Fruit fly (Drosophila melanogaster) whole organism, embryonic: ENCODE measurements around the gene GstD4.

Experiments
- Blimp-1 ChIP-seq: fragments of 200-800 bp; sonication (Bioruptor generic); optimal IDR thresholded peaks from 3 replicates; lab custom pipeline; 2018; ENCODE audit warnings: missing biosample characterization, missing genetic modification characterization, mild to moderate bottlenecking, moderate library complexity, missing genetic modification reagents
- BtbVII ChIP-seq: fragments of 200-800 bp; sonication (Bioruptor generic); optimal IDR thresholded peaks from 3 replicates; lab custom pipeline; 2017; ENCODE audit warnings: missing biosample characterization, mild to moderate bottlenecking, missing genetic modification characterization
- CG10565 ChIP-seq: fragments of 200-800 bp; sonication (Bioruptor generic); optimal IDR thresholded peaks from 3 replicates; lab custom pipeline; 2016; ENCODE audit warnings: missing biosample characterization, mild to moderate bottlenecking, missing genetic modification characterization
- CG12769 ChIP-seq: fragments of 200-800 bp; sonication (Bioruptor generic); optimal IDR thresholded peaks from 2 replicates; lab custom pipeline; 2019; ENCODE audit warnings: missing biosample characterization, mild to moderate bottlenecking, missing genetic modification characterization, moderate library complexity
- CG14050 ChIP-seq: fragments of 200-800 bp; sonication (Bioruptor generic); IDR thresholded peaks from 3 replicates; pipeline ENCODE4 v1.3.6; 2022; ENCODE audit warnings: missing biosample characterization, missing genetic modification characterization
- CG15601 ChIP-seq: fragments of 200-800 bp; sonication (Bioruptor generic); optimal IDR thresholded peaks from 3 replicates; lab custom pipeline; 2019; ENCODE audit warnings: missing biosample characterization, mild to moderate bottlenecking, missing genetic modification characterization, moderate library complexity
- CG16779 ChIP-seq: fragments of 200-800 bp; sonication (Bioruptor generic); IDR thresholded peaks from 2 replicates; pipeline ENCODE4 v1.3.6; 2022; ENCODE audit warnings: missing biosample characterization, missing genetic modification characterization
- CG18262 ChIP-seq: fragments of 200-800 bp; optimal IDR thresholded peaks from 3 replicates; lab custom pipeline; 2019; ENCODE audit warnings: missing biosample characterization, mild to moderate bottlenecking, missing genetic modification characterization, moderate library complexity
- CG2120 ChIP-seq: fragments of 200-800 bp; sonication (Bioruptor generic); optimal IDR thresholded peaks from 3 replicates; lab custom pipeline; 2016; ENCODE audit warnings: missing biosample characterization, missing genetic modification characterization
- CG30020 ChIP-seq: fragments of 200-800 bp; optimal IDR thresholded peaks from 2 replicates; lab custom pipeline; 2019; ENCODE audit warnings: missing biosample characterization, mild to moderate bottlenecking, missing genetic modification characterization, moderate library complexity
- CG30431 ChIP-seq: fragments of 200-800 bp; sonication (Bioruptor generic); optimal IDR thresholded peaks from 2 replicates; lab custom pipeline; 2017; ENCODE audit warnings: missing biosample characterization, missing genetic modification characterization
- CG33213 ChIP-seq: fragments of 200-800 bp; sonication (Bioruptor generic); optimal IDR thresholded peaks from 3 replicates; lab custom pipeline; 2016; ENCODE audit warnings: missing biosample characterization, missing genetic modification characterization
- CG42726 ChIP-seq: fragments of 200-800 bp; sonication (Bioruptor generic); IDR thresholded peaks from 2 replicates; pipeline ENCODE4 v1.3.6; 2022; ENCODE audit warnings: missing biosample characterization, missing genetic modification characterization; ENCODE audit not compliant: partially characterized antibody
- CG43689 ChIP-seq: fragments of 200-800 bp; sonication (Bioruptor generic); IDR thresholded peaks from 2 replicates; pipeline ENCODE4 v1.3.6; 2022; ENCODE audit warnings: missing biosample characterization, missing genetic modification characterization
- CG8924 ChIP-seq: fragments of 200-800 bp; optimal IDR thresholded peaks from 3 replicates; lab custom pipeline; 2019; ENCODE audit warnings: missing biosample characterization, mild to moderate bottlenecking, missing genetic modification characterization, moderate library complexity
- CG9215 ChIP-seq: fragments of 200-800 bp; sonication (Bioruptor generic); IDR thresholded peaks from 2 replicates; pipeline ENCODE4 v1.3.6; 2022; ENCODE audit warnings: missing biosample characterization, missing genetic modification characterization
- CG9817 ChIP-seq: fragments of 200-800 bp; sonication (Bioruptor generic); optimal IDR thresholded peaks from 2 replicates; lab custom pipeline; 2018; ENCODE audit warnings: missing biosample characterization, mild to moderate bottlenecking, missing genetic modification characterization, moderate library complexity
- Ets97D ChIP-seq: fragments of 200-800 bp; sonication (Bioruptor generic); optimal IDR thresholded peaks from 3 replicates; lab custom pipeline; 2016; ENCODE audit warnings: missing biosample characterization, missing genetic modification characterization
- HLH54F ChIP-seq: fragments of 200-800 bp; sonication (Bioruptor generic); optimal IDR thresholded peaks from 3 replicates; lab custom pipeline; 2016; ENCODE audit warnings: missing biosample characterization, missing genetic modification characterization
- Hr39 ChIP-seq: fragments of >200 bp; optimal IDR thresholded peaks from 2 replicates; lab custom pipeline; 2017
- Hr78 ChIP-seq, 2 experiments: fragments of 200-800 bp in 1 of 2; fragments of >200 bp in 1 of 2; sonication (Bioruptor generic) in 1 of 2; optimal IDR thresholded peaks; 2 replicates each; lab custom pipeline; 2017 to 2019; ENCODE audit warnings: missing biosample characterization in 2 of 2, missing genetic modification characterization in 2 of 2, mild to moderate bottlenecking in 1 of 2, moderate library complexity in 1 of 2
- Lhr ChIP-seq: fragments of 200-800 bp; sonication (Bioruptor generic); optimal IDR thresholded peaks from 3 replicates; lab custom pipeline; 2017; ENCODE audit warnings: mild to moderate bottlenecking, missing biosample characterization, missing genetic modification reagents, missing genetic modification characterization
- Lim3 ChIP-seq: fragments of 200-800 bp; sonication (Bioruptor generic); IDR thresholded peaks from 2 replicates; pipeline ENCODE4 v1.3.6; 2022; ENCODE audit warnings: missing biosample characterization, missing genetic modification characterization
- NfI ChIP-seq: fragments of 200-800 bp; sonication (Bioruptor generic); optimal IDR thresholded peaks from 3 replicates; lab custom pipeline; 2018; ENCODE audit warnings: missing biosample characterization, mild to moderate bottlenecking, missing genetic modification characterization, moderate library complexity
- PHDP ChIP-seq: fragments of 200-800 bp; sonication (Bioruptor generic); optimal IDR thresholded peaks from 3 replicates; lab custom pipeline; 2018; ENCODE audit warnings: missing biosample characterization, mild to moderate bottlenecking, missing genetic modification characterization, moderate library complexity
- Side ChIP-seq: fragments of 200-800 bp; sonication (Bioruptor generic); optimal IDR thresholded peaks from 2 replicates; lab custom pipeline; 2016; ENCODE audit warnings: missing biosample characterization, missing genetic modification characterization
- Spps ChIP-seq: fragments of 200-800 bp; sonication (Bioruptor generic); optimal IDR thresholded peaks from 2 replicates; lab custom pipeline; 2018; ENCODE audit warnings: missing biosample characterization, mild to moderate bottlenecking, missing genetic modification characterization
- Sry-δ ChIP-seq: fragments of 200-800 bp; sonication (Bioruptor generic); optimal IDR thresholded peaks from 2 replicates; lab custom pipeline; 2016; ENCODE audit warnings: missing biosample characterization, missing genetic modification characterization
- chm ChIP-seq: fragments of 200-800 bp; sonication (Bioruptor generic); IDR thresholded peaks from 2 replicates; pipeline ENCODE4 v1.3.6; 2022; ENCODE audit warnings: missing biosample characterization, missing genetic modification characterization
- crol ChIP-seq: fragments of 200-800 bp; sonication (Bioruptor generic); IDR thresholded peaks from 2 replicates; pipeline ENCODE4 v1.3.6; 2022; ENCODE audit warnings: missing biosample characterization, missing genetic modification characterization
- danr ChIP-seq: fragments of 200-800 bp; sonication (Bioruptor generic); IDR thresholded peaks from 2 replicates; pipeline ENCODE4 v1.3.6; 2022; ENCODE audit warnings: missing biosample characterization, missing genetic modification characterization
- disco-r ChIP-seq: fragments of 200-800 bp; sonication (Bioruptor generic); optimal IDR thresholded peaks from 2 replicates; lab custom pipeline; 2016; ENCODE audit warnings: missing biosample characterization, missing genetic modification characterization
- dpn ChIP-seq, 2 experiments: fragments of 200-800 bp; sonication (Bioruptor generic); optimal IDR thresholded peaks; 3 replicates each; lab custom pipeline; 2016; ENCODE audit warnings: missing biosample characterization in 2 of 2, missing genetic modification characterization in 2 of 2
- dysf ChIP-seq: fragments of 200-800 bp; sonication (Bioruptor generic); IDR thresholded peaks from 3 replicates; pipeline ENCODE4 v1.3.6; 2022; ENCODE audit warnings: missing biosample characterization, missing genetic modification characterization
- fd102C ChIP-seq: fragments of 200-800 bp; sonication (Bioruptor generic); optimal IDR thresholded peaks from 2 replicates; lab custom pipeline; 2018; ENCODE audit warnings: missing biosample characterization, mild to moderate bottlenecking, missing genetic modification characterization, moderate library complexity
- fd96Cb ChIP-seq: fragments of 200-800 bp; sonication (Bioruptor generic); optimal IDR thresholded peaks from 2 replicates; lab custom pipeline; 2018; ENCODE audit warnings: missing biosample characterization, mild to moderate bottlenecking, missing genetic modification characterization, moderate library complexity
- ham ChIP-seq: fragments of 200-800 bp; sonication (Bioruptor generic); IDR thresholded peaks from 2 replicates; pipeline ENCODE4 v1.3.6; 2022; ENCODE audit warnings: missing biosample characterization, missing genetic modification characterization
- kni ChIP-seq: fragments of 200-800 bp; sonication (Bioruptor generic); optimal IDR thresholded peaks from 3 replicates; lab custom pipeline; 2017; ENCODE audit warnings: mild to moderate bottlenecking, missing biosample characterization, missing genetic modification reagents, missing genetic modification characterization
- maf-S ChIP-seq: fragments of 200-800 bp; sonication (Bioruptor generic); optimal IDR thresholded peaks from 2 replicates; lab custom pipeline; 2016; ENCODE audit warnings: missing biosample characterization, missing genetic modification characterization
- nau ChIP-seq: fragments of 200-800 bp; sonication (Bioruptor generic); optimal IDR thresholded peaks from 3 replicates; lab custom pipeline; 2017; ENCODE audit warnings: missing biosample characterization, mild to moderate bottlenecking, missing genetic modification characterization, missing genetic modification reagents
- odd ChIP-seq: fragments of 200-800 bp; sonication (Bioruptor generic); optimal IDR thresholded peaks from 2 replicates; lab custom pipeline; 2017; ENCODE audit warnings: missing biosample characterization, mild to moderate bottlenecking, missing genetic modification characterization
- prd ChIP-seq, 3 experiments: fragments of >200 bp in 2 of 3; fragments of 200-800 bp in 1 of 3; sonication (Bioruptor generic) in 1 of 3; optimal IDR thresholded peaks in 2 of 3; IDR thresholded peaks in 1 of 3; 2 replicates in 2 of 3; 3 replicates in 1 of 3; pipeline versions ENCODE4 v1.3.6 to Lab custom; 2017 to 2022; ENCODE audit warnings: missing biosample characterization in 1 of 3, missing genetic modification characterization in 1 of 3
- pros ChIP-seq: fragments of 200-800 bp; sonication (Bioruptor generic); optimal IDR thresholded peaks from 3 replicates; lab custom pipeline; 2019; ENCODE audit warnings: missing biosample characterization, mild to moderate bottlenecking, missing genetic modification characterization, moderate library complexity
- schlank ChIP-seq: fragments of 200-800 bp; sonication (Bioruptor generic); optimal IDR thresholded peaks from 2 replicates; lab custom pipeline; 2018; ENCODE audit warnings: missing biosample characterization, mild to moderate bottlenecking, missing genetic modification characterization
- seq ChIP-seq: fragments of 200-800 bp; sonication (Bioruptor generic); IDR thresholded peaks from 2 replicates; pipeline ENCODE4 v1.3.6; 2022; ENCODE audit warnings: missing biosample characterization, missing genetic modification characterization
- tio ChIP-seq: fragments of 200-800 bp; sonication (Bioruptor generic); optimal IDR thresholded peaks from 2 replicates; lab custom pipeline; 2017; ENCODE audit warnings: missing biosample characterization, missing genetic modification characterization, inconsistent platforms
- tll ChIP-seq, 2 experiments: fragments of 200-800 bp in 1 of 2; fragments of >200 bp in 1 of 2; sonication (Bioruptor generic) in 1 of 2; optimal IDR thresholded peaks; 2 replicates each; lab custom pipeline; 2017 to 2019; ENCODE audit warnings: missing biosample characterization in 2 of 2, missing genetic modification characterization in 2 of 2, mild to moderate bottlenecking in 1 of 2, moderate library complexity in 1 of 2
- usp ChIP-seq: fragments of >200 bp; optimal IDR thresholded peaks from 2 replicates; lab custom pipeline; 2017; ENCODE audit warnings: missing biosample characterization, missing genetic modification characterization
- vfl ChIP-seq: fragments of 200-800 bp; sonication (Bioruptor generic); optimal IDR thresholded peaks from 2 replicates; lab custom pipeline; 2016; ENCODE audit warnings: missing biosample characterization, missing genetic modification characterization
- vvl ChIP-seq: fragments of 200-800 bp; sonication (Bioruptor generic); IDR thresholded peaks from 2 replicates; pipeline ENCODE4 v1.3.6; 2022; ENCODE audit warnings: missing biosample characterization, missing genetic modification characterization
- z ChIP-seq: fragments of 200-800 bp; sonication (Bioruptor generic); IDR thresholded peaks from 3 replicates; pipeline ENCODE4 v1.3.6; 2022; ENCODE audit warnings: missing biosample characterization, missing genetic modification characterization

The GstD4 gene

DNA sequence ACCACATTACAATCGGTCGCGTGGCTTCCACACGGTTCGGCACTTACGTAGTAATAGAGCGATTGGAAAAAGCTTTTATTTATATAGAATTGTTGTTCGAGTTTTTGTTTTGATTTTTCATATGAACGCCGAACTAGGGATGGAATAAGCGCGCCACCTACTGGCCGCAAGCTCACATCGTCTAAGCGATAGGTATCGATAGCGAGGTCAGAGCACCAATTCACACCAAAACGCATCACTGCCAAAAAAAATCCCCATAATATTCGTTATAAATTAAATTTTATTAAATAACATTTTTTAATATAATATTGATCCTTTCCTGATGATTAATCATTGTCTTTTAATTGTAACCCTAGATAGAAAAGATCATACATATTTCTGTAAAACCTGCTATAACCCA lies 23.4 kb upstream of the GstD4 start, which contains the start of gene CG10038 (continued):
- no peak for TF ChIP-seq CG43689 (GFP tag; lab: Robert Waterston, UW)
- TF ChIP-seq Hr78 (GFP tag; optimal IDR thresholded peaks at IDR 0.05; lab: Kevin White, UChicago) = no peak
- peak; percentile 41 for TF ChIP-seq CG15601 (tag; lab: Kevin White, UChicago)
- TF ChIP-seq z (GFP tag; lab: Robert Waterston, UW) = no peak
- no peak for TF ChIP-seq HLH54F (GFP tag; lab: Kevin White, UChicago)
- no peak for TF ChIP-seq CG14050 (GFP tag; lab: Robert Waterston, UW)
- TF ChIP-seq schlank (tag; lab: Kevin White, UChicago) = no peak
- TF ChIP-seq Hr39 = no peak
- peak; percentile 57 for TF ChIP-seq CG2120 (GFP tag; lab: Kevin White, UChicago)
- no peak for TF ChIP-seq BtbVII (GFP tag; lab: Kevin White, UChicago)
- no peak for TF ChIP-seq pros (GFP tag; lab: Kevin White, UChicago)
- TF ChIP-seq nau (GFP tag; lab: Kevin White, UChicago) = no peak
- TF ChIP-seq Blimp-1 (GFP tag; lab: Kevin White, UChicago) = no peak
- TF ChIP-seq CG30020 (tag; lab: Kevin White, UChicago) = peak; percentile 38
- peak; percentile 48 for TF ChIP-seq NfI (GFP tag; lab: Kevin White, UChicago)
- TF ChIP-seq CG9817 = peak; percentile 30
- TF ChIP-seq CG16779 (GFP tag; lab: Robert Waterston, UW) = no peak
- TF ChIP-seq PHDP = peak; percentile 41
- TF ChIP-seq prd (optimal IDR thresholded peaks at IDR 0.05; lab: Kevin White, UChicago) = no peak
- TF ChIP-seq prd (GFP tag; IDR thresholded peaks at IDR 0.05; lab: Robert Waterston, UW) = no peak; the same call in 2 of the 3 replicates
- peak; percentile 74 for TF ChIP-seq Lhr
- TF ChIP-seq danr = no peak
- TF ChIP-seq CG10565 = no peak
- peak; percentile 67 for TF ChIP-seq CG33213
- no peak for TF ChIP-seq Spps
- no peak for TF ChIP-seq crol (GFP tag; lab: Robert Waterston, UW)
- TF ChIP-seq Lim3 (GFP tag; lab: Robert Waterston, UW) = no peak
- TF ChIP-seq CG8924 (tag; lab: Kevin White, UChicago) = peak; percentile 6
- no peak for TF ChIP-seq seq (GFP tag; lab: Robert Waterston, UW)
- TF ChIP-seq tll (GFP tag; optimal IDR thresholded peaks at IDR 0.05; lab: Kevin White, UChicago) = no peak
- no peak for TF ChIP-seq fd102C (GFP tag; lab: Kevin White, UChicago)
- TF ChIP-seq CG12769 (tag; lab: Kevin White, UChicago) = no peak
- TF ChIP-seq fd96Cb (tag; lab: Kevin White, UChicago) = no peak
- peak; percentile 15 for TF ChIP-seq Side
- no peak for TF ChIP-seq usp
- TF ChIP-seq Ets97D (GFP tag; lab: Kevin White, UChicago) = peak; percentile 60
- peak; percentile 55; the same call in 1 of the 2 replicates for TF ChIP-seq vvl (GFP tag; lab: Robert Waterston, UW)
- no peak for TF ChIP-seq vfl (GFP tag; lab: Kevin White, UChicago)
- peak; percentile 29 to 58 for TF ChIP-seq dpn (GFP tag; optimal IDR thresholded peaks at IDR 0.05; lab: Kevin White, UChicago)
- no peak for TF ChIP-seq tio (GFP tag; lab: Kevin White, UChicago)
- no peak for TF ChIP-seq CG30431 (GFP tag; lab: Kevin White, UChicago)
- peak; percentile 97 for TF ChIP-seq CG42726 (GFP tag; lab: Robert Waterston, UW)
- TF ChIP-seq ham (GFP tag; lab: Robert Waterston, UW) = no peak
- no peak for TF ChIP-seq kni
- no peak for TF ChIP-seq disco-r (GFP tag; lab: Kevin White, UChicago)
- TF ChIP-seq CG18262 (tag; lab: Kevin White, UChicago) = peak; percentile 27
- 0 out of 3 replicates have a peak, but pooled peaks have one; percentile 37 for TF ChIP-seq dysf (GFP tag; lab: Robert Waterston, UW)
- no peak for TF ChIP-seq CG9215
- peak; percentile 95 for TF ChIP-seq Sry-δ (GFP tag; lab: Kevin White, UChicago)
- no peak for TF ChIP-seq odd (GFP tag; lab: Kevin White, UChicago)
- peak; percentile 6 for TF ChIP-seq maf-S (GFP tag; lab: Kevin White, UChicago)
- TF ChIP-seq chm (GFP tag; lab: Robert Waterston, UW) = no peak
